Fruit fly (Drosophila melanogaster) S2 (cell line): ENCODE data around the gene CG45413.

Experiments used
- CG8478 ChIP-seq: fragments of >200 bp; optimal IDR thresholded peaks from 2 replicates; lab custom pipeline; 2018
- CTCF ChIP-seq, 2 experiments: fragments of >200 bp; optimal IDR thresholded peaks; 2 replicates each; lab custom pipeline; 2018

dm6 chr3L:6961992-6962570 lies 30.3 kb upstream of the CG45413 start:
- TF ChIP-seq CTCF (optimal IDR thresholded peaks at IDR 0.05; lab: Kevin White, UChicago) (no peak), CG8478 (no peak)
